Fruit fly (Drosophila melanogaster): ENCODE results near the gene CG32643.

Gene CG32643

dm6 chrX:12937825-12938520, 46.4 kb upstream of the CG32643 start (continued):
- TF ChIP-seq Bgb (GFP tag; IDR thresholded peaks at IDR 0.05; ENCODE audit: partially characterized antibody) (no peak), CG12071 (GFP tag; optimal IDR thresholded peaks at IDR 0.05) (no peak), CG4707 (GFP tag; optimal IDR thresholded peaks at IDR 0.05) (no peak), nerfin-1 (tag; optimal IDR thresholded peaks at IDR 0.05) (peak; percentile 72), CG8478 (optimal IDR thresholded peaks at IDR 0.05) (no peak), E2f1 (GFP tag; IDR thresholded peaks at IDR 0.05) (peak; percentile 47), tgo (GFP tag; IDR thresholded peaks at IDR 0.05) (peak; percentile 49; the same call in 1 of the 3 replicates), CG18599 (GFP tag; optimal IDR thresholded peaks at IDR 0.05) (peak; percentile 82), Rfx (GFP tag; IDR thresholded peaks at IDR 0.05) (peak; percentile 16; the same call in 1 of the 2 replicates), CoRest (tag; optimal IDR thresholded peaks at IDR 0.05) (peak; percentile 54), CG1832 (GFP tag; optimal IDR thresholded peaks at IDR 0.05) (peak; percentile 94), CG18619 (GFP tag; optimal IDR thresholded peaks at IDR 0.05) (peak; percentile 17), CG3407 (GFP tag; optimal IDR thresholded peaks at IDR 0.05) (no peak), CG9817 (tag; optimal IDR thresholded peaks at IDR 0.05) (peak; percentile 10), CG10147 (GFP tag; optimal IDR thresholded peaks at IDR 0.05) (peak; percentile 60), Hey (tag; optimal IDR thresholded peaks at IDR 0.05) (no peak), CG30431 (GFP tag; optimal IDR thresholded peaks at IDR 0.05) (no peak), CG7271 (tag; optimal IDR thresholded peaks at IDR 0.05) (no peak), otp (GFP tag; IDR thresholded peaks at IDR 0.05) (no peak), CG6689 (GFP tag; IDR thresholded peaks at IDR 0.05) (peak; percentile 31; the same call in 1 of the 2 replicates), CG32532 (GFP tag; IDR thresholded peaks at IDR 0.05) (peak; percentile 30; the same call in 1 of the 2 replicates), jumu (GFP tag; optimal IDR thresholded peaks at IDR 0.05) (no peak), pan (optimal IDR thresholded peaks at IDR 0.05) (no peak), pan (GFP tag; optimal IDR thresholded peaks at IDR 0.05 in 1 of 2, IDR thresholded peaks at IDR 0.05 in 1 of 2) (no peak), CG12219 (GFP tag; optimal IDR thresholded peaks at IDR 0.05) (no peak), CG18262 (tag; optimal IDR thresholded peaks at IDR 0.05) (peak; percentile 67), zfh2 (GFP tag; optimal IDR thresholded peaks at IDR 0.05) (no peak), CG17186 (GFP tag; optimal IDR thresholded peaks at IDR 0.05) (no peak), CG7839 (tag; optimal IDR thresholded peaks at IDR 0.05) (peak; percentile 73), CG34422 (GFP tag; IDR thresholded peaks at IDR 0.05) (no peak), CG2712 (tag; optimal IDR thresholded peaks at IDR 0.05) (peak; percentile 57), Doc2 (GFP tag; IDR thresholded peaks at IDR 0.05) (no peak), Nf-YC (tag; optimal IDR thresholded peaks at IDR 0.05) (peak; percentile 61), MESR4 (GFP tag; optimal IDR thresholded peaks at IDR 0.05) (no peak), CG6272 (GFP tag; IDR thresholded peaks at IDR 0.05) (no peak), CG32772 (GFP tag; IDR thresholded peaks at IDR 0.05) (0 out of 2 replicates have a peak, but pooled peaks have one; percentile 15), CG7357 (GFP tag; IDR thresholded peaks at IDR 0.05) (peak; percentile 40; the same call in 1 of the 3 replicates), kni (GFP tag; optimal IDR thresholded peaks at IDR 0.05) (no peak), CG18476 (GFP tag; optimal IDR thresholded peaks at IDR 0.05) (no peak), CG14860 (GFP tag; IDR thresholded peaks at IDR 0.05; ENCODE audit: partially characterized antibody) (no peak), chif (GFP tag; optimal IDR thresholded peaks at IDR 0.05) (no peak), shn (GFP tag; optimal IDR thresholded peaks at IDR 0.05) (no peak), gem (tag; optimal IDR thresholded peaks at IDR 0.05) (peak; percentile 76), Abd-B (GFP tag; optimal IDR thresholded peaks at IDR 0.05) (peak; percentile 16), CG6254 (GFP tag; optimal IDR thresholded peaks at IDR 0.05) (no peak), croc (GFP tag; conservative IDR thresholded peaks at IDR 0.05) (no peak), CG18011 (GFP tag; optimal IDR thresholded peaks at IDR 0.05) (no peak), CG12155 (GFP tag; optimal IDR thresholded peaks at IDR 0.05) (no peak), kay (GFP tag; optimal IDR thresholded peaks at IDR 0.05) (no peak)

Measured in whole organism, embryonic.